Worm (Caenorhabditis elegans): ENCODE data around the gene cyn-2.

DNA sequence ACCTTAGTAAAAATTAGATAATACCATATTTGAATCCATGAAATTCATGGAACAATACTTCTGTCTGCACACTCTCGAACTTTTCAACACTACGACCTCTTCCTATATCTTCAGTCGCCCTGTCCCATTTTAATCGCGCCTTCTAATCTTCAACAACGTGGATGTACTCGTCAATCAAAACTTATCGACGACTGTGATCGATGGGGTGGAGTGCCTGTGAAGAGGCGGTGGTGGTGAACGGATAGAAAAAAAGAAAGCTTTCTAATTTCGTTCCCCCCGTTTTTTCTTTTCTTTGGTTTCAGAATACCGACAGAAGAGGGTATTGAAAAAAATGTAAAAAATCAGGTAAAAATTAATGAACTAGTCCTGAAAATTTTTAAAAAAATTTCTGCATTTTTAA lies 33.4 kb upstream of the cyn-2 start:
- TF ChIP-seq ets-7 (tag; optimal IDR thresholded peaks at IDR 0.05): no peak
- TF ChIP-seq tbx-37 (GFP tag; conservative IDR thresholded peaks at IDR 0.05): no peak
- no peak for TF ChIP-seq ceh-13 (GFP tag; optimal IDR thresholded peaks at IDR 0.05)
- TF ChIP-seq ama-1 (optimal IDR thresholded peaks at IDR 0.05): no peak
- TF ChIP-seq ceh-36 (tag; optimal IDR thresholded peaks at IDR 0.05): no peak
- no peak for TF ChIP-seq F13C5.2 (tag; optimal IDR thresholded peaks at IDR 0.05)
- TF ChIP-seq sea-1 (GFP tag; conservative IDR thresholded peaks at IDR 0.05): no peak
- no peak for TF ChIP-seq hmg-4 (GFP tag; optimal IDR thresholded peaks at IDR 0.05)
